Worm (Caenorhabditis elegans): ENCODE results near the gene hlh-12.

The hlh-12 gene

DNA sequence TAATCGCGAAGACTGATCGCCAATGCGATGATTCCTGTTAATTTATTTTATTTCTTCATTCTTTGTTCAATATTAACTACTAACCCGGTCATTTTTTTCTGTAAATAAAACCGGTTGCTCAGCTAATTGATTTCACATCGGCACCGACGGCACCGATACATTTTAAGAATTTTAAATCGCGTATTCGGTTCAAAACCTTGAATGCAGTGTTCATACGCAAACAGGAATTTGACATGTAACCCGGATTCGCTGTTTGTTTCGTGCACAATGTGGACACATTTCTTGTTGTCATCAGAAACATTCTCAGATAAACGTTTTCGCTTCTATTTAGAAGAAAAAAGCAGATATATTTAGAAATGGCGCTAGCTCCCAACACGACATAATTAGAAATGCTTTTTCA lies 20.7 kb upstream of the hlh-12 start (continued):
- TF ChIP-seq hmg-1.2 (GFP tag; IDR thresholded peaks at IDR 0.05) (peak; percentile 45), dpff-1 (tag; optimal IDR thresholded peaks at IDR 0.05) (no peak), attf-6 (GFP tag; IDR thresholded peaks at IDR 0.05) (peak; percentile 64), ceh-91 (GFP tag; IDR thresholded peaks at IDR 0.05) (peak; percentile 45; the same call in 1 of the 2 replicates), nfya-2 (GFP tag; IDR thresholded peaks at IDR 0.05) (no peak), F37B4.10 (GFP tag; IDR thresholded peaks at IDR 0.05) (no peak), lin-26 (GFP tag; IDR thresholded peaks at IDR 0.05) (peak; percentile 78), madf-8 (GFP tag; conservative IDR thresholded peaks at IDR 0.05) (peak; percentile 55), mcd-1 (GFP tag; IDR thresholded peaks at IDR 0.05) (no peak), rcor-1 (GFP tag; IDR thresholded peaks at IDR 0.05) (peak; percentile 74), tlf-1 (GFP tag; optimal IDR thresholded peaks at IDR 0.05) (no peak), ama-1 (optimal IDR thresholded peaks at IDR 0.05) (no peak), ama-1 (GFP tag; optimal IDR thresholded peaks at IDR 0.05) (peak in 1 of 2 experiments; percentile 15), snpc-3.4 (tag; optimal IDR thresholded peaks at IDR 0.05) (peak; percentile 32), Y53G8AR.9 (GFP tag; conservative IDR thresholded peaks at IDR 0.05) (peak; percentile 82; the same call in 1 of the 2 replicates), pbrm-1 (GFP tag; IDR thresholded peaks at IDR 0.05) (peak; percentile 64; the same call in 1 of the 2 replicates), F49E8.2 (tag; optimal IDR thresholded peaks at IDR 0.05; ENCODE audit: insufficient read depth) (peak; percentile 55), ets-4 (GFP tag; optimal IDR thresholded peaks at IDR 0.05) (no peak), die-1 (tag; optimal IDR thresholded peaks at IDR 0.05) (peak; percentile 19), athp-1 (tag; optimal IDR thresholded peaks at IDR 0.05) (no peak), B0019.2 (GFP tag; conservative IDR thresholded peaks at IDR 0.05) (0 out of 2 replicates have a peak, but pooled peaks have one; percentile 24), ceh-58 (GFP tag; IDR thresholded peaks at IDR 0.05) (0 out of 2 replicates have a peak, but pooled peaks have one; percentile 27), ztf-25 (GFP tag; IDR thresholded peaks at IDR 0.05) (peak; percentile 86)

DNA sequence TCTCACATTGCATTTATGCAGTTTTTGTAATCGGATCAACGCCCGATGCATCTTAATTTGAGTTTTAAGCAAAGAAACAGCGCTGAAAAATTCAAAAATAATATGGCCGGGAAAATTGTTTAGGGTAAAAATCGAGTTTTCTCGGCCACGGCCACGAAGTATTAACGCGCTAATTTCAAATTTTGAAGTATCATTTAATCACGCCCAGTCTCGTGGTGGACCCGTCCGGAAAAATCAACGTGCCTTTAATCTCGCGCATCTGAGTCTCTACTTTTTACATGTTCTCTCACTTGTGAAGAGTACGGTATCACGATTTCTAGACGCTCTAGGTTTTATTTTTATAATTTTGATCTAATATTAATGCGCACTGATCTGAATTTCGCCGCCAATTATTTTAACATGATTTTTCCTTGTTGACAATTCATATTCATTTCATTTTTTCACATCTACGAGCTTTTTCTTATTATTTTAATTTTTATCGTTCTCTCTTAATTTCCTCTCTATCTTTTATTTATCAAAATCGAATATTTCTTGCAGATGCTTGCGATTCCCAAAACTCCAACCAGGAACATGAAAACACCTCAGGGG lies 19.6 kb upstream of the hlh-12 start, which contains the start of the genes acdh-13 and mesp-1:
TSS of gene acdh-13 (minus strand) at position 51 of the 588 bp plus-strand sequence.
TSS of gene mesp-1 (plus strand) at position 538 of the 588 bp plus-strand sequence.
- TF ChIP-seq ztf-22 (GFP tag; optimal IDR thresholded peaks at IDR 0.05): no peak
- peak; percentile 74 for TF ChIP-seq ekl-4 (GFP tag; IDR thresholded peaks at IDR 0.05)
- TF ChIP-seq athp-1 (tag; optimal IDR thresholded peaks at IDR 0.05): peak; percentile 57
- peak; percentile 58 for TF ChIP-seq F49E8.2 (tag; optimal IDR thresholded peaks at IDR 0.05; ENCODE audit: insufficient read depth)
- no peak for TF ChIP-seq cebp-2 (GFP tag; IDR thresholded peaks at IDR 0.05)
- no peak for TF ChIP-seq F39B2.1 (GFP tag; IDR thresholded peaks at IDR 0.05)
- TF ChIP-seq sptf-2 (GFP tag; optimal IDR thresholded peaks at IDR 0.05): no peak
- TF ChIP-seq T26A5.8 (tag; optimal IDR thresholded peaks at IDR 0.05): no peak
- no peak for TF ChIP-seq ets-4 (GFP tag; optimal IDR thresholded peaks at IDR 0.05)
- TF ChIP-seq mes-4 (tag; optimal IDR thresholded peaks at IDR 0.05): no peak
- TF ChIP-seq B0261.1 (tag; optimal IDR thresholded peaks at IDR 0.05): no peak
- peak; percentile 25 to 28 for TF ChIP-seq rec-8 (tag; optimal IDR thresholded peaks at IDR 0.05)
- no peak for TF ChIP-seq nfya-2 (GFP tag; IDR thresholded peaks at IDR 0.05)
- TF ChIP-seq attf-6 (GFP tag; IDR thresholded peaks at IDR 0.05): peak; percentile 77; the same call in 1 of the 2 replicates
- TF ChIP-seq ztf-25 (GFP tag; IDR thresholded peaks at IDR 0.05): 0 out of 2 replicates have a peak, but pooled peaks have one; percentile 44
- TF ChIP-seq ceh-79 (tag; optimal IDR thresholded peaks at IDR 0.05): no peak
- TF ChIP-seq ZK185.1 (tag; optimal IDR thresholded peaks at IDR 0.05; ENCODE audit: poor library complexity, severe bottlenecking): peak; percentile 65
- TF ChIP-seq zim-3 (tag; optimal IDR thresholded peaks at IDR 0.05): no peak
- TF ChIP-seq lin-54 (GFP tag; optimal IDR thresholded peaks at IDR 0.05): peak; percentile 95
- peak; percentile 42 for TF ChIP-seq snpc-4 (GFP tag; optimal IDR thresholded peaks at IDR 0.05)
- TF ChIP-seq snpc-4 (tag; optimal IDR thresholded peaks at IDR 0.05): peak; percentile 9 to 48 (median 26)
- TF ChIP-seq bed-1 (GFP tag; IDR thresholded peaks at IDR 0.05): no peak
- peak; percentile 93 for TF ChIP-seq efl-1 (GFP tag; optimal IDR thresholded peaks at IDR 0.05)
- TF ChIP-seq snpc-1.3 (tag; optimal IDR thresholded peaks at IDR 0.05; ENCODE audit: insufficient read depth): peak; percentile 81
- TF ChIP-seq ztf-26 (tag; optimal IDR thresholded peaks at IDR 0.05): no peak
- no peak for TF ChIP-seq Y53G8AR.9 (GFP tag; conservative IDR thresholded peaks at IDR 0.05)
- no peak for TF ChIP-seq F52B5.7 (tag; optimal IDR thresholded peaks at IDR 0.05)
- no peak for TF ChIP-seq F23B12.7 (tag; optimal IDR thresholded peaks at IDR 0.05; ENCODE audit: insufficient read depth)
- no peak for TF ChIP-seq madf-3 (GFP tag; IDR thresholded peaks at IDR 0.05)
- no peak for TF ChIP-seq F10E7.11 (tag; optimal IDR thresholded peaks at IDR 0.05)

Data from whole organism, young adult.